Worm (Caenorhabditis elegans): ENCODE results near the gene R10E8.6.

DNA sequence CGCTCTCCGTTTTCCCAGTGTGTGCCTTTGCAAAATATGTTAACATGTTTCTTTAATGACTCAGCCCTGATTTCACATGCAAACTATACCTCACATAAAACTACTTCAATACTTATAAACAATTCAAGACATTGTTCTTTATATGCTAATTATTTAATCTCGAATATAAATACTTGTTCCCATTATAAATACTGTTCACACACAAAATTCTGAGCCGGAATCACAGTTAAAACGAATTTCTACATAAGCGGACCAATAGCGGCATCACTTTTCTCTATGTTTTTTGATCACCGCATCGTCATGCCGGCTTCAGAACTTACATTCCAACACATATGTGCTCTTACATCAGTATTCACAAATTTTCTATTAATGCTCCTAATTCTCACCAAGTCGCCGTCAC is 11.7 kb downstream of the R10E8.6 start, which contains the start of gene R10E8.5:
- no peak for TF ChIP-seq daf-12 (tag; optimal IDR thresholded peaks at IDR 0.05)
- TF ChIP-seq skn-1 (tag; optimal IDR thresholded peaks at IDR 0.05), result no peak
- no peak for TF ChIP-seq nhr-76 (tag; optimal IDR thresholded peaks at IDR 0.05)
- TF ChIP-seq unc-39 (tag; optimal IDR thresholded peaks at IDR 0.05), result no peak
- no peak for TF ChIP-seq nhr-12 (tag; optimal IDR thresholded peaks at IDR 0.05)
- no peak for TF ChIP-seq ztf-11 (tag; optimal IDR thresholded peaks at IDR 0.05)
- no peak for TF ChIP-seq nhr-23 (tag; optimal IDR thresholded peaks at IDR 0.05)
- TF ChIP-seq nhr-28 (tag; optimal IDR thresholded peaks at IDR 0.05), result no peak
- TF ChIP-seq lin-15B (tag; optimal IDR thresholded peaks at IDR 0.05), result no peak
